Fruit fly (Drosophila melanogaster) whole organism, embryonic: ENCODE results near the gene ImpE3.

Source experiments
- Antp ChIP-seq: fragments of 200-800 bp; sonication (Bioruptor generic); optimal IDR thresholded peaks from 3 replicates; lab custom pipeline; 2016; ENCODE audit warnings: missing biosample characterization, missing genetic modification characterization
- CG16813 ChIP-seq: fragments of 200-800 bp; sonication (Bioruptor generic); IDR thresholded peaks from 3 replicates; pipeline ENCODE4 v1.3.6; 2022; ENCODE audit warnings: missing biosample characterization, missing genetic modification characterization; ENCODE audit not compliant: partially characterized antibody
- CG2202 ChIP-seq: fragments of 200-800 bp; sonication (Bioruptor generic); optimal IDR thresholded peaks from 2 replicates; lab custom pipeline; 2018; ENCODE audit warnings: missing biosample characterization, mild to moderate bottlenecking, missing genetic modification characterization
- CG33213 ChIP-seq: fragments of 200-800 bp; sonication (Bioruptor generic); optimal IDR thresholded peaks from 3 replicates; lab custom pipeline; 2016; ENCODE audit warnings: missing biosample characterization, missing genetic modification characterization
- CG6854 ChIP-seq: fragments of 200-800 bp; sonication (Bioruptor generic); optimal IDR thresholded peaks from 3 replicates; lab custom pipeline; 2017; ENCODE audit warnings: missing biosample characterization, mild to moderate bottlenecking, missing genetic modification characterization
- CG9797 ChIP-seq: fragments of 200-800 bp; sonication (Bioruptor generic); optimal IDR thresholded peaks from 3 replicates; lab custom pipeline; 2018; ENCODE audit warnings: missing biosample characterization, mild to moderate bottlenecking, missing genetic modification characterization
- Ets65A ChIP-seq: fragments of 200-800 bp; sonication (Bioruptor generic); peaks from one replicate; lab custom pipeline; 2016; ENCODE audit warnings: missing biosample characterization, missing genetic modification characterization
- Sox100B ChIP-seq: fragments of 200-800 bp; sonication (Bioruptor generic); optimal IDR thresholded peaks from 3 replicates; lab custom pipeline; 2018; ENCODE audit warnings: missing biosample characterization, mild to moderate bottlenecking, missing genetic modification characterization
- cato ChIP-seq: fragments of 200-800 bp; sonication (Bioruptor generic); optimal IDR thresholded peaks from 2 replicates; lab custom pipeline; 2016; ENCODE audit warnings: missing biosample characterization, missing genetic modification characterization, borderline replicate concordance
- corto ChIP-seq: fragments of 200-800 bp; sonication (Bioruptor generic); optimal IDR thresholded peaks from 2 replicates; lab custom pipeline; 2016; ENCODE audit warnings: missing biosample characterization, mild to moderate bottlenecking, missing genetic modification characterization, moderate library complexity
- h ChIP-seq: fragments of >200 bp; optimal IDR thresholded peaks from 2 replicates; lab custom pipeline; 2017
- pros ChIP-seq: fragments of 200-800 bp; sonication (Bioruptor generic); optimal IDR thresholded peaks from 3 replicates; lab custom pipeline; 2019; ENCODE audit warnings: missing biosample characterization, mild to moderate bottlenecking, missing genetic modification characterization, moderate library complexity
- run ChIP-seq: fragments of 200-800 bp; sonication (Bioruptor generic); optimal IDR thresholded peaks from 3 replicates; lab custom pipeline; 2018; ENCODE audit warnings: missing biosample characterization, mild to moderate bottlenecking, missing genetic modification characterization
- tll ChIP-seq, 2 experiments: fragments of 200-800 bp in 1 of 2; fragments of >200 bp in 1 of 2; sonication (Bioruptor generic) in 1 of 2; optimal IDR thresholded peaks; 2 replicates each; lab custom pipeline; 2017 to 2019; ENCODE audit warnings: missing biosample characterization in 2 of 2, missing genetic modification characterization in 2 of 2, mild to moderate bottlenecking in 1 of 2, moderate library complexity in 1 of 2

DNA sequence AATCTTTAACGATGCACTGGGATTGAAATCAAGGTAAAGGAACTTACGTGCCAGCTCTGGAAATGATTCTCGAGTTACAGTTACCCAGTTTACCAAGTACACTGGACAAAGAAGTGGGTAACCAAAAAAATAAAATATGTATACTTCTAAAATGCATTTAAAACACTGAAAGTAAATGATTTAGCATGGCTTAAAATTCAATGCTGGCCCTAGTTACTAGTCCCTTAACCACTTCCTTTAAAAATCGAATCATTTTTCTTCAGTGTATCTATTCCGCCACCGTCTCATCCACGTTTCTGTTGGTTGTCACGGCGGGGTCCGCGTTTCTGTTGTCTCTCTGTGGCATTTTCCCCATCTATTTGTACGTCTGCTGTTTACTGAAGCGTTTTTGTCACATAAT lies 43.3 kb upstream of the ImpE3 start:
- TF ChIP-seq pros (GFP tag; lab: Kevin White, UChicago) (no peak), Ets65A (no peak), cato (no peak), run (tag; lab: Kevin White, UChicago) (no peak), h (no peak), tll (GFP tag; optimal IDR thresholded peaks at IDR 0.05; lab: Kevin White, UChicago) (no peak), CG33213 (GFP tag; lab: Kevin White, UChicago) (no peak), CG9797 (no peak), Antp (GFP tag; lab: Kevin White, UChicago) (no peak), corto (GFP tag; lab: Kevin White, UChicago) (no peak), Sox100B (GFP tag; lab: Kevin White, UChicago) (no peak), CG2202 (tag; lab: Kevin White, UChicago) (no peak), CG16813 (GFP tag; lab: Robert Waterston, UW) (no peak), CG6854 (GFP tag; lab: Kevin White, UChicago) (no peak)
